Worm (Caenorhabditis elegans): ENCODE results near the gene C09F12.2.
A peak's percentile ranks its signal among the peaks of the same experiment; 100 is the strongest.

C09F12.2 gene

DNA sequence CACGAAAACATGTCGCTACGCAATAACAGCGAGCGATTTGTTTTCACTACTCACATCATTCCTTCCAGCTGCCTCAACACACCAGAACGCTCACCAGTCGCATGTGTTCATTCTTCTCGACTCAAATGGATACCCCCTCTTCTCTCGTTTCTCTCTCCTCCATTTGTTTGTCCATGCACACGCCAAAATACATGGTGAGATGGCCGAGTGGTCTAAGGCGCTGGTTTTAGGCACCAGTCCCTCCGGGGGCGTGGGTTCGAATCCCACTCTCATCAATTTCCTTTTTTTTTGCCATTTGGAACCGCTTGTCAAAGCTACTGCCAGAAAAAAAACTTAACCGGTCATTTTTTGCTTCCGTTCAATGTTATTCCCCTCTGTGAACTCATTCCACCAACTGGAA lies 41.8 kb downstream of the C09F12.2 start (continued):
- TF ChIP-seq snu-23 (GFP tag; optimal IDR thresholded peaks at IDR 0.05) (peak; percentile 83), nhr-90 (tag; optimal IDR thresholded peaks at IDR 0.05; ENCODE audit: poor library complexity) (peak; percentile 68), zip-4 (GFP tag; optimal IDR thresholded peaks at IDR 0.05) (no peak), sptf-1 (tag; optimal IDR thresholded peaks at IDR 0.05) (no peak), sup-37 (GFP tag; optimal IDR thresholded peaks at IDR 0.05) (no peak), C04F5.9 (tag; optimal IDR thresholded peaks at IDR 0.05) (peak; percentile 17), vab-15 (tag; optimal IDR thresholded peaks at IDR 0.05) (no peak), isw-1 (GFP tag; IDR thresholded peaks at IDR 0.05) (peak; percentile 42; the same call in 1 of the 2 replicates), elt-2 (tag; optimal IDR thresholded peaks at IDR 0.05) (no peak), lin-35 (GFP tag; optimal IDR thresholded peaks at IDR 0.05) (peak; percentile 19 to 52), elt-3 (tag; optimal IDR thresholded peaks at IDR 0.05) (peak in 1 of 6 experiments; percentile 49), ztf-11 (tag; optimal IDR thresholded peaks at IDR 0.05) (peak in 1 of 2 experiments; percentile 50), nhr-76 (tag; optimal IDR thresholded peaks at IDR 0.05) (no peak), mef-2 (tag; optimal IDR thresholded peaks at IDR 0.05) (no peak), unc-62 (GFP tag; optimal IDR thresholded peaks at IDR 0.05) (no peak), hpl-2 (GFP tag; optimal IDR thresholded peaks at IDR 0.05) (no peak), hlh-17 (GFP tag; optimal IDR thresholded peaks at IDR 0.05; ENCODE audit: borderline replicate concordance) (no peak), rnt-1 (tag; optimal IDR thresholded peaks at IDR 0.05) (peak; percentile 66), nhr-20 (tag; optimal IDR thresholded peaks at IDR 0.05) (peak; percentile 68), grh-1 (GFP tag; IDR thresholded peaks at IDR 0.05) (peak; percentile 47; the same call in 1 of the 2 replicates), dpl-1 (GFP tag; optimal IDR thresholded peaks at IDR 0.05) (no peak), snpc-4 (tag; optimal IDR thresholded peaks at IDR 0.05) (no peak), tbx-2 (tag; optimal IDR thresholded peaks at IDR 0.05) (peak; percentile 65), nhr-47 (tag; optimal IDR thresholded peaks at IDR 0.05) (peak; percentile 87), ztf-4 (tag; optimal IDR thresholded peaks at IDR 0.05) (no peak), nhr-85 (tag) (peak; percentile 80), lsy-2 (tag; optimal IDR thresholded peaks at IDR 0.05) (peak; percentile 10 to 20), pag-3 (tag; optimal IDR thresholded peaks at IDR 0.05; ENCODE audit: borderline replicate concordance, insufficient read depth) (no peak), sox-4 (tag; optimal IDR thresholded peaks at IDR 0.05) (peak; percentile 61), pqm-1 (tag; optimal IDR thresholded peaks at IDR 0.05) (no peak), mdl-1 (tag; optimal IDR thresholded peaks at IDR 0.05) (peak in 1 of 2 experiments; percentile 38), ceh-8 (GFP tag; optimal IDR thresholded peaks at IDR 0.05) (no peak), lin-13 (GFP tag; optimal IDR thresholded peaks at IDR 0.05) (no peak)

DNA sequence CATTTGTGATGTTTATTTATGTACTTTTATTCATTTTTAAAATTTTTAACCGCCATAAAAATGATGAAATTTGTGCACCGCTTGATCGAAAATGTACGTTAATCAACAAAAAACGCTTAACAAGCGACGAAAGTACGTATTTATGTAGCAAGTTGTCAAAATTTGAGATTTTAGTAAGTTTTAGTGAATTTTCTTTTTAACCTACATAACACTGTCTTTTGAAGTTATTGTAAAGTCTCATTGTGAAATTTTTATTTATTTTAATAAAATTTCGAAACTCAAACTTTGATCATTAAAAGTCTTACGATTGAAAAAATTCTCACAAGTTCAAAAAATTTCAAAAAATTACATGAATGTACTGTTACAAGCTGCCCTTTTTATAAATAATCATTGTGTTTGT lies 43.6 kb downstream of the C09F12.2 start:
- TF ChIP-seq tlp-1 (tag; optimal IDR thresholded peaks at IDR 0.05) (no peak), elt-3 (tag; optimal IDR thresholded peaks at IDR 0.05) (no peak), pag-3 (tag; optimal IDR thresholded peaks at IDR 0.05; ENCODE audit: borderline replicate concordance, insufficient read depth) (no peak), fkh-10 (GFP tag; optimal IDR thresholded peaks at IDR 0.05) (no peak), dsc-1 (tag; optimal IDR thresholded peaks at IDR 0.05) (no peak), egl-13 (tag; optimal IDR thresholded peaks at IDR 0.05) (no peak)

ce11 chrX:11098086-11098485 lies 44.4 kb downstream of the C09F12.2 start, which contains the start of gene W02H3.3:
Gene W02H3.3 (minus strand): TSS chrX:11098186.
- TF ChIP-seq nhr-71 (tag; optimal IDR thresholded peaks at IDR 0.05) (no peak), nhr-90 (tag; optimal IDR thresholded peaks at IDR 0.05; ENCODE audit: poor library complexity) (no peak), ceh-63 (GFP tag; optimal IDR thresholded peaks at IDR 0.05) (no peak), vab-15 (tag; optimal IDR thresholded peaks at IDR 0.05) (no peak), nhr-12 (tag; optimal IDR thresholded peaks at IDR 0.05) (no peak), unc-30 (tag; optimal IDR thresholded peaks at IDR 0.05) (no peak), pag-3 (tag; optimal IDR thresholded peaks at IDR 0.05; ENCODE audit: borderline replicate concordance, insufficient read depth) (no peak), hlh-17 (GFP tag; optimal IDR thresholded peaks at IDR 0.05; ENCODE audit: borderline replicate concordance) (no peak), ztf-4 (tag; optimal IDR thresholded peaks at IDR 0.05) (no peak), nhr-28 (tag; optimal IDR thresholded peaks at IDR 0.05) (no peak), lin-39 (tag; optimal IDR thresholded peaks at IDR 0.05) (no peak), ama-1 (optimal IDR thresholded peaks at IDR 0.05) (no peak)
